Worm (Caenorhabditis elegans): ENCODE measurements around the gene F08G12.11.

The F08G12.11 gene

DNA sequence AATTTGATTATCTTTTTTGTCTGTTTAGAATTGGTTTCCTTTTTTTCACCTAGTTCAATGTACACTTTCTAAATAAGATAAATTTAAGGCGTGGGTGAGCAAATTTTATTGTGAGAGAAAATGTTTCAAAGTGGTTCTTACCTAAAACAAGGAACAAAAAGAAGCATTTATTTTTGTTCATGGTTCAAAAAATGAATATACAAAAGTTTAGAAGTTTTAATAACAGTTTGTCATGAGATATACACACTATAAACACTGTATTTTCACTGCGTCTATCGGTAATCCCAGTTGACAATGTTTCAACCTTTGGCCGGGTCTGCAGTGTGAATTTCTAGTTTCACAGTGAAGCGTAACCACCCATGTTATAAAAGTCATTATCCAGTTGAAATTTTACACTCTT is at the start of gene F08G12.11:
Gene F08G12.11 (minus strand): TSS at position 181 of the 400 bp plus-strand sequence.
- no peak for TF ChIP-seq lim-6 (tag; optimal IDR thresholded peaks at IDR 0.05)
- no peak for TF ChIP-seq hlh-30 (tag; optimal IDR thresholded peaks at IDR 0.05; ENCODE audit: insufficient read depth)
- no peak for TF ChIP-seq ahr-1 (tag; optimal IDR thresholded peaks at IDR 0.05)
- no peak for TF ChIP-seq sox-2 (GFP tag; IDR thresholded peaks at IDR 0.05)
- TF ChIP-seq ama-1 (optimal IDR thresholded peaks at IDR 0.05) = no peak
- no peak for TF ChIP-seq ztf-16 (tag; optimal IDR thresholded peaks at IDR 0.05)
- TF ChIP-seq unc-86 (tag; optimal IDR thresholded peaks at IDR 0.05) = no peak
- no peak for TF ChIP-seq fkh-10 (GFP tag; optimal IDR thresholded peaks at IDR 0.05)
- TF ChIP-seq ceh-31 (tag; optimal IDR thresholded peaks at IDR 0.05) = no peak

DNA sequence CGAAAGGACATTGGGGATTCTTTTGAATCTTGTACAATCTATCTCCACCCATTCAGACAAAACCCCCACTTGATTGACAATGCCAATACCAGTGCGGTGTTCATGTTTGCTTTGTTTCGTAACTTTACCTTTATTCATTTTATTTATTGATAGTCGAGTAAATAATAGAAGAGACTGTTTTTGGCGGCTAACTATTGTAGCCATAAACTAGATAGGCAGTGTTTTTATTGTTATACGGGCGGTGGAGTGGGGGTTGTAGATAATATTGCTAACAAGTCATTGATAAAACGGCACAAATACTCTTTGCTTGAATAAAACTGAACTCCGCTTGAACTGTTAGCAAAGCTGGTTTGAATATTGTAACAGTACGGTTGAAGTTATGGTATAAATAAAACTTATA is 49.5 kb upstream of the F08G12.11 start:
- no peak for TF ChIP-seq C08G9.2 (tag; optimal IDR thresholded peaks at IDR 0.05)
- no peak for TF ChIP-seq nhr-11 (tag; optimal IDR thresholded peaks at IDR 0.05)
- TF ChIP-seq lin-11 (tag; optimal IDR thresholded peaks at IDR 0.05) = no peak
- TF ChIP-seq unc-86 (tag; optimal IDR thresholded peaks at IDR 0.05) = no peak
- TF ChIP-seq gmeb-2 (tag; optimal IDR thresholded peaks at IDR 0.05) = no peak
- TF ChIP-seq hlh-30 (tag; optimal IDR thresholded peaks at IDR 0.05; ENCODE audit: insufficient read depth) = no peak
- TF ChIP-seq K02D7.2 (tag; optimal IDR thresholded peaks at IDR 0.05) = no peak
- no peak for TF ChIP-seq unc-55 (GFP tag; optimal IDR thresholded peaks at IDR 0.05)
- TF ChIP-seq hlh-8 (tag; optimal IDR thresholded peaks at IDR 0.05) = no peak
- TF ChIP-seq ceh-24 (tag; optimal IDR thresholded peaks at IDR 0.05) = no peak
- TF ChIP-seq unc-42 (tag; optimal IDR thresholded peaks at IDR 0.05) = no peak

- TF ChIP-seq ceh-34 (tag; optimal IDR thresholded peaks at IDR 0.05) (no peak), ttx-3 (tag; optimal IDR thresholded peaks at IDR 0.05) (no peak), syd-9 (tag; optimal IDR thresholded peaks at IDR 0.05) (no peak), pax-1 (tag; optimal IDR thresholded peaks at IDR 0.05) (no peak), K09A11.1 (tag; optimal IDR thresholded peaks at IDR 0.05; ENCODE audit: insufficient read depth) (no peak), lin-11 (tag; optimal IDR thresholded peaks at IDR 0.05) (no peak), T23F11.4 (GFP tag; optimal IDR thresholded peaks at IDR 0.05) (no peak), unc-55 (GFP tag; optimal IDR thresholded peaks at IDR 0.05) (no peak), hlh-13 (GFP tag; optimal IDR thresholded peaks at IDR 0.05) (no peak), fkh-10 (GFP tag; optimal IDR thresholded peaks at IDR 0.05) (no peak), nfya-1 (tag; optimal IDR thresholded peaks at IDR 0.05) (no peak), ceh-19 (GFP tag; optimal IDR thresholded peaks at IDR 0.05) (no peak), Y22D7AL.16 (tag; optimal IDR thresholded peaks at IDR 0.05) (no peak), ahr-1 (tag; optimal IDR thresholded peaks at IDR 0.05) (no peak)
Observed at ce11 chrX:11357516-11357915, 42.1 kb upstream of the F08G12.11 start, which contains the start of gene pgp-4. Gene pgp-4, plus strand, starts transcription at chrX:11357816.

- TF ChIP-seq ceh-18 (tag; optimal IDR thresholded peaks at IDR 0.05) = no peak
- no peak for TF ChIP-seq F13H6.1 (tag; optimal IDR thresholded peaks at IDR 0.05)
Observed at ce11 chrX:11355856-11356255, 40.5 kb upstream of the F08G12.11 start.

DNA sequence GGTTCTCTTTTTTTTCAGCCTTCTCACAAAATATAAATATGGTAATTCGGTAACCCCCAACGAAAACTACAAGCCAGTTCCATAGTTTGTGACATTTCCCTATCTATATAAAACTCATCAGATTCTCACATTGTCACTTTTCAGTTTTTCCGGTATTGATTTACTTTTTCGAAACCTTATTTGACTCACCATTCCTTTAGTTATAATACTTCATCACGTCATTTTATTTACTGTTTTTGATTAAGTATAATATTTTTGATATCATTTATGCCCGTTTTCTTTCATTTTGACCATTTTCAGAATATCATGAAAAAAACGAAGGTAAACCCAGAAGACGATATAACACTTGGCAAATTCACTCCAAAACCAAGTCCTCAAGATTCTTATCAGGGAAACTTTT is 36.5 kb upstream of the F08G12.11 start, which contains the start of gene pgp-3:
Gene pgp-3 (plus strand): TSS at position 301 of the 400 bp plus-strand sequence.
- no peak for TF ChIP-seq gmeb-2 (tag; optimal IDR thresholded peaks at IDR 0.05)
- no peak for TF ChIP-seq ceh-34 (tag; optimal IDR thresholded peaks at IDR 0.05)
- TF ChIP-seq ceh-19 (GFP tag; optimal IDR thresholded peaks at IDR 0.05) = no peak
- TF ChIP-seq zip-5 (tag; optimal IDR thresholded peaks at IDR 0.05) = no peak

DNA sequence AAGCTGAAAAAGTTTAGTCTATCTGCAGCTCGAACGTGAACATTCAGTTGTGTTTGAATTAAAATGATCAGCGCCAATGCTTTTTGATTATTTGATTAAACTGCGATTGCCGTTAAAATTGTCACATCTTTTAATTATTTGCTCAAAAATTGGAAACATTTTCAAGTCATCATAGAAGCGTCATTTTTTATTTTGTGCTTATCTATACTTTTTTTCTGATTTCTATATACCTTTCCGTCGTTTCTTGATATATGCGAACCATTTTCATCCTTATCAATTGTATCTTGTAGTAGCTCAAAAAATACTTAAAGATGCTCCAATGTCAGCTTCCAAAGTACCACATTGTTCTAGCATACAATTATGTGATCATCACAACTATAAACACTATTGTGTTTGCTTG is 35.9 kb upstream of the F08G12.11 start:
- TF ChIP-seq sox-2 (GFP tag; IDR thresholded peaks at IDR 0.05) (no peak), ceh-34 (tag; optimal IDR thresholded peaks at IDR 0.05) (no peak), gmeb-2 (tag; optimal IDR thresholded peaks at IDR 0.05) (no peak), ceh-30 (tag; optimal IDR thresholded peaks at IDR 0.05) (no peak), pros-1 (tag; optimal IDR thresholded peaks at IDR 0.05) (no peak), T23F11.4 (GFP tag; optimal IDR thresholded peaks at IDR 0.05) (no peak), ceh-31 (tag; optimal IDR thresholded peaks at IDR 0.05) (no peak), elt-2 (tag; optimal IDR thresholded peaks at IDR 0.05) (no peak), dve-1 (tag; optimal IDR thresholded peaks at IDR 0.05) (no peak), fax-1 (tag; optimal IDR thresholded peaks at IDR 0.05) (no peak), npax-4 (tag; optimal IDR thresholded peaks at IDR 0.05) (no peak)
